Fruit fly (Drosophila melanogaster) whole organism: ENCODE results near the gene Gr22a.

Experiments used
- CG8478 ChIP-seq: fragments of >200 bp; optimal IDR thresholded peaks from 2 replicates; lab custom pipeline; 2018; ENCODE audit warnings: inconsistent platforms
- Dll ChIP-seq: fragments of >200 bp; optimal IDR thresholded peaks from 2 replicates; lab custom pipeline; 2017
- EcR ChIP-seq, 2 experiments: fragments of >200 bp; optimal IDR thresholded peaks; 2 replicates each; lab custom pipeline; 2017; ENCODE audit warnings: missing biosample characterization in 2 of 2, missing genetic modification characterization in 2 of 2, missing genetic modification reagents in 2 of 2
- pan ChIP-seq: fragments of >200 bp; optimal IDR thresholded peaks from 2 replicates; lab custom pipeline; 2017
- psq ChIP-seq: fragments of >200 bp; optimal IDR thresholded peaks from 2 replicates; lab custom pipeline; 2017
- usp ChIP-seq: fragments of >200 bp; optimal IDR thresholded peaks from 2 replicates; lab custom pipeline; 2017; ENCODE audit warnings: missing biosample characterization, missing genetic modification characterization, mixed read lengths

DNA sequence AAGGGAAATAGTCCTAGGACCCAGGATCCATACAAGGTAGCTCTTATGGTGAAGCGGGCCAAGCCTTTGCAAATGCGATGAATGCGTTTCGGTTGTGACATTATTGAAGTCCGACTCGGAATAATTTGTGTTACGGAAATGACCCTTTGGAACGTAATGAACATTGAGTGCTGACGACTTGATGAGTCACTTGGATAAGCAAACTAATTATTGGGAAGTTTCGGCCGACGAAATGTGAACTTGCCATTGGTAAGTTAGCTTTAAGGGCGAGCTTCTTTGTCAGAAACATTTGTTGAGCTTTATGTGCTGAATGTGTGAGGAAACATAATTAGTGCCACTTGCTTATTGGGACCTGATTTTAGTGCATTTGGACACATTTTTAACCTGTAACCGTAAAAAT, at the start of gene Gr22a:
- TF ChIP-seq pan (lab: Kevin White, UChicago) (no peak), CG8478 (no peak), usp (GFP tag; lab: Kevin White, UChicago) (no peak), psq (no peak), EcR (GFP tag; optimal IDR thresholded peaks at IDR 0.05; lab: Kevin White, UChicago) (no peak), Dll (lab: Kevin White, UChicago) (no peak)
